Worm (Caenorhabditis elegans): ENCODE data around the gene F13A2.10.

DNA sequence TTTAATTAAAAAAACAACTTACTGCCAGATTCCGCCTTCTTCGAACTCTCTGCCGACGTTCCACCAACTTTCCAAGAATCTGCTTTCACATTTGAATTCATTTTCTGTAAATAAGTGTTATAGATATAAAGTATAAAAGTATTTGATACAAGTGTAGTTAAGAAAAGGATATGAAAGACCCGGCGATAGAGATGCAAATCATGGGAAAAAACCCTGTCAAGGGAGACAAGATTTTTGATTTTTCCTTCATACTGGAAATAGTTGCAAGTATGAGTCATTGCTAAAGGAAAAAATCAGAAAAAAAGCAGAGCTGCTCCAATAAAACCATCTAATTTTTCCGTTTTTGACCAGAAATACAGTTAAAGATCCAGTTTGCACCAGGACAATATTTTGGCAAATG lies 10.2 kb upstream of the F13A2.10 start, which contains the start of gene F13A2.3:
- TF ChIP-seq sup-37 (GFP tag; optimal IDR thresholded peaks at IDR 0.05) = no peak
- TF ChIP-seq ceh-63 (GFP tag; optimal IDR thresholded peaks at IDR 0.05) = no peak
- TF ChIP-seq nhr-77 (tag; optimal IDR thresholded peaks at IDR 0.05) = no peak
- no peak for TF ChIP-seq snpc-4 (tag; optimal IDR thresholded peaks at IDR 0.05)
- TF ChIP-seq unc-62 (GFP tag; optimal IDR thresholded peaks at IDR 0.05) = no peak
